Worm (Caenorhabditis elegans) whole organism, L4/young adult: ENCODE results near the gene R07H5.16.

ENCODE experiments used
- W03F9.2 ChIP-seq: fragments of 150-350 bp; optimal IDR thresholded peaks from 2 replicates; lab custom pipeline; 2014; ENCODE audit warnings: missing biosample characterization, missing genetic modification characterization
- him-1 ChIP-seq: sonication (generic microtip); optimal IDR thresholded peaks from 2 replicates; lab custom pipeline; 2016; ENCODE audit warnings: missing genotype, missing genetic modification reagents, missing genetic modification characterization, missing compliant biosample characterization

- TF ChIP-seq W03F9.2 (tag; lab: Kevin White, UChicago) (peak; percentile 77), him-1 (tag; lab: Kevin White, UChicago) (peak; percentile 25)
Observed at ce11 chrIV:11179123-11179740, 19.9 kb upstream of the R07H5.16 start, which contains the start of gene cpt-2.
